Fruit fly (Drosophila melanogaster) whole organism, embryonic: ENCODE results near the gene TwdlX.

Experiments used
- Ada2b ChIP-seq: fragments of 200-800 bp; sonication (Bioruptor generic); IDR thresholded peaks from 2 replicates; pipeline ENCODE4 v1.3.6; 2022; ENCODE audit warnings: missing biosample characterization, missing genetic modification characterization
- C15 ChIP-seq: fragments of 200-800 bp; sonication (Bioruptor generic); IDR thresholded peaks from 3 replicates; pipeline ENCODE4 v1.3.6; 2022; ENCODE audit warnings: missing biosample characterization, missing genetic modification characterization
- CG10543 ChIP-seq: fragments of 200-800 bp; sonication (Bioruptor generic); optimal IDR thresholded peaks from 3 replicates; lab custom pipeline; 2017; ENCODE audit warnings: missing biosample characterization, mild to moderate bottlenecking, missing genetic modification characterization, moderate library complexity
- CG13123 ChIP-seq: fragments of 200-800 bp; sonication (Bioruptor generic); optimal IDR thresholded peaks from 2 replicates; lab custom pipeline; 2016; ENCODE audit warnings: missing biosample characterization, missing genetic modification characterization
- CG13424 ChIP-seq: fragments of 200-800 bp; sonication (Bioruptor generic); optimal IDR thresholded peaks from 2 replicates; lab custom pipeline; 2019; ENCODE audit warnings: missing biosample characterization, mild to moderate bottlenecking, missing genetic modification characterization, moderate library complexity
- CG13775 ChIP-seq: fragments of 200-800 bp; sonication (Bioruptor generic); optimal IDR thresholded peaks from 3 replicates; lab custom pipeline; 2017; ENCODE audit warnings: missing biosample characterization, mild to moderate bottlenecking, missing genetic modification characterization
- CG14667 ChIP-seq: fragments of 200-800 bp; sonication (Bioruptor generic); IDR thresholded peaks from 2 replicates; pipeline ENCODE4 v1.3.6; 2022; ENCODE audit warnings: missing biosample characterization, missing genetic modification characterization
- CG17802 ChIP-seq: fragments of 200-800 bp; sonication (Bioruptor generic); optimal IDR thresholded peaks from 2 replicates; lab custom pipeline; 2018; ENCODE audit warnings: missing biosample characterization, mild to moderate bottlenecking, missing genetic modification characterization, moderate library complexity
- CG17912 ChIP-seq: fragments of 200-800 bp; sonication (Bioruptor generic); optimal IDR thresholded peaks from 2 replicates; lab custom pipeline; 2018; ENCODE audit warnings: missing biosample characterization, mild to moderate bottlenecking, missing genetic modification characterization
- CG1832 ChIP-seq: fragments of 200-800 bp; sonication (Bioruptor generic); optimal IDR thresholded peaks from 2 replicates; lab custom pipeline; 2017; ENCODE audit warnings: missing biosample characterization, mild to moderate bottlenecking, missing genetic modification characterization, inconsistent platforms
- CG31388 ChIP-seq: fragments of 200-800 bp; sonication (Bioruptor generic); optimal IDR thresholded peaks from 2 replicates; lab custom pipeline; 2016; ENCODE audit warnings: missing biosample characterization, missing genetic modification characterization
- CG3281 ChIP-seq: fragments of 200-800 bp; sonication (Bioruptor generic); optimal IDR thresholded peaks from 3 replicates; lab custom pipeline; 2017; ENCODE audit warnings: missing biosample characterization, mild to moderate bottlenecking, missing genetic modification characterization
- CG33213 ChIP-seq: fragments of 200-800 bp; sonication (Bioruptor generic); optimal IDR thresholded peaks from 3 replicates; lab custom pipeline; 2016; ENCODE audit warnings: missing biosample characterization, missing genetic modification characterization
- CG4282 ChIP-seq: fragments of 200-800 bp; sonication (Bioruptor generic); optimal IDR thresholded peaks from 2 replicates; lab custom pipeline; 2016; ENCODE audit warnings: missing biosample characterization, missing genetic modification characterization
- CG5180 ChIP-seq: fragments of 200-800 bp; sonication (Bioruptor generic); optimal IDR thresholded peaks from 3 replicates; lab custom pipeline; 2017; ENCODE audit warnings: missing biosample characterization, missing genetic modification characterization, mild to moderate bottlenecking, moderate library complexity, missing genetic modification reagents
- CG5245 ChIP-seq: fragments of 200-800 bp; sonication (Bioruptor generic); optimal IDR thresholded peaks from 3 replicates; lab custom pipeline; 2016; ENCODE audit warnings: missing biosample characterization, missing genetic modification characterization
- CG6175 ChIP-seq: fragments of 200-800 bp; sonication (Bioruptor generic); IDR thresholded peaks from 3 replicates; pipeline ENCODE4 v1.3.6; 2022; ENCODE audit warnings: missing biosample characterization, missing genetic modification characterization
- CG6689 ChIP-seq: fragments of 200-800 bp; sonication (Bioruptor generic); IDR thresholded peaks from 2 replicates; pipeline ENCODE4 v1.3.6; 2022; ENCODE audit warnings: missing biosample characterization, missing genetic modification characterization
- D ChIP-seq, 2 experiments: fragments of 200-800 bp in 1 of 2; fragments of >200 bp in 1 of 2; sonication (Bioruptor generic) in 1 of 2; optimal IDR thresholded peaks; 2 replicates in 1 of 2; 3 replicates in 1 of 2; lab custom pipeline; 2017; ENCODE audit warnings: mild to moderate bottlenecking in 1 of 2, missing biosample characterization in 1 of 2, missing genetic modification characterization in 1 of 2, missing genetic modification reagents in 1 of 2
- D19B ChIP-seq: fragments of 200-800 bp; sonication (Bioruptor generic); optimal IDR thresholded peaks from 2 replicates; lab custom pipeline; 2017; ENCODE audit warnings: missing biosample characterization, mild to moderate bottlenecking, missing genetic modification characterization
- Eip74EF ChIP-seq, 2 experiments: fragments of 200-800 bp in 1 of 2; fragments of >200 bp in 1 of 2; sonication (Bioruptor generic) in 1 of 2; optimal IDR thresholded peaks; 2 replicates each; lab custom pipeline; 2017 to 2019; ENCODE audit warnings: missing biosample characterization in 2 of 2, missing genetic modification characterization in 2 of 2, mild to moderate bottlenecking in 1 of 2, moderate library complexity in 1 of 2
- Fer2 ChIP-seq: fragments of 200-800 bp; sonication (Bioruptor generic); optimal IDR thresholded peaks from 2 replicates; lab custom pipeline; 2018; ENCODE audit warnings: missing biosample characterization, mild to moderate bottlenecking, missing genetic modification characterization, moderate library complexity
- HmgD ChIP-seq: fragments of 200-800 bp; sonication (Bioruptor generic); optimal IDR thresholded peaks from 3 replicates; lab custom pipeline; 2016; ENCODE audit warnings: missing biosample characterization, missing genetic modification characterization
- Hr3 ChIP-seq: fragments of 200-800 bp; sonication (Bioruptor generic); optimal IDR thresholded peaks from 3 replicates; lab custom pipeline; 2016; ENCODE audit warnings: missing biosample characterization, missing genetic modification characterization
- Kr ChIP-seq: fragments of 200-800 bp; sonication (Bioruptor generic); optimal IDR thresholded peaks from 2 replicates; lab custom pipeline; 2017; ENCODE audit warnings: missing biosample characterization, mild to moderate bottlenecking, missing genetic modification characterization
- Mes4 ChIP-seq: fragments of 200-800 bp; sonication (Bioruptor generic); optimal IDR thresholded peaks from 2 replicates; lab custom pipeline; 2016; ENCODE audit warnings: missing biosample characterization, missing genetic modification characterization
- Trl ChIP-seq, 3 experiments: fragments of >200 bp in 2 of 3; fragments of 200-800 bp in 1 of 3; sonication (Bioruptor generic) in 1 of 3; optimal IDR thresholded peaks; 2 replicates in 1 of 3; 3 replicates in 2 of 3; lab custom pipeline; 2016 to 2017; ENCODE audit warnings: missing biosample characterization in 1 of 3, missing genetic modification characterization in 1 of 3
- amos ChIP-seq: fragments of 200-800 bp; sonication (Bioruptor generic); IDR thresholded peaks from 2 replicates; pipeline ENCODE4 v1.3.6; 2022; ENCODE audit warnings: missing biosample characterization, missing genetic modification characterization; ENCODE audit not compliant: partially characterized antibody
- aop ChIP-seq: fragments of 200-800 bp; sonication (Bioruptor generic); IDR thresholded peaks from 2 replicates; pipeline ENCODE4 v1.3.6; 2022; ENCODE audit warnings: missing biosample characterization, missing genetic modification characterization
- caup ChIP-seq: fragments of 200-800 bp; sonication (Bioruptor generic); optimal IDR thresholded peaks from 3 replicates; lab custom pipeline; 2017; ENCODE audit warnings: missing biosample characterization, mild to moderate bottlenecking, missing genetic modification characterization, moderate library complexity; ENCODE audit not compliant: severe bottlenecking
- crol ChIP-seq: fragments of 200-800 bp; sonication (Bioruptor generic); IDR thresholded peaks from 2 replicates; pipeline ENCODE4 v1.3.6; 2022; ENCODE audit warnings: missing biosample characterization, missing genetic modification characterization
- dimm ChIP-seq: fragments of 200-800 bp; sonication (Bioruptor generic); IDR thresholded peaks from 2 replicates; pipeline ENCODE4 v1.3.6; 2022; ENCODE audit warnings: missing biosample characterization, missing genetic modification characterization
- disco-r ChIP-seq: fragments of 200-800 bp; sonication (Bioruptor generic); optimal IDR thresholded peaks from 2 replicates; lab custom pipeline; 2016; ENCODE audit warnings: missing biosample characterization, missing genetic modification characterization
- grn ChIP-seq: fragments of 200-800 bp; sonication (Bioruptor generic); optimal IDR thresholded peaks from 3 replicates; lab custom pipeline; 2017; ENCODE audit warnings: missing biosample characterization, missing genetic modification characterization
- gro ChIP-seq: fragments of 200-800 bp; sonication (Bioruptor generic); optimal IDR thresholded peaks from 2 replicates; lab custom pipeline; 2016; ENCODE audit warnings: missing biosample characterization, missing genetic modification characterization
- insv ChIP-seq, 2 experiments: fragments of 200-800 bp; sonication (Bioruptor generic); optimal IDR thresholded peaks; 3 replicates each; lab custom pipeline; 2016 to 2018; ENCODE audit warnings: missing biosample characterization in 2 of 2, missing genetic modification characterization in 2 of 2
- jumu ChIP-seq: fragments of 200-800 bp; sonication (Bioruptor generic); optimal IDR thresholded peaks from 3 replicates; lab custom pipeline; 2016; ENCODE audit warnings: missing biosample characterization, missing genetic modification characterization
- lbe ChIP-seq: fragments of 200-800 bp; sonication (Bioruptor generic); optimal IDR thresholded peaks from 2 replicates; lab custom pipeline; 2016; ENCODE audit warnings: missing biosample characterization, mild to moderate bottlenecking, missing genetic modification characterization
- mld ChIP-seq: fragments of 200-800 bp; sonication (Bioruptor generic); IDR thresholded peaks from 3 replicates; pipeline ENCODE4 v1.3.6; 2022; ENCODE audit warnings: missing biosample characterization, missing genetic modification characterization; ENCODE audit not compliant: partially characterized antibody
- otp ChIP-seq: fragments of 200-800 bp; sonication (Bioruptor generic); IDR thresholded peaks from 3 replicates; pipeline ENCODE4, ENCODE4 v1.3.6; 2022; ENCODE audit warnings: missing biosample characterization, missing genetic modification characterization
- pho ChIP-seq: fragments of 200-800 bp; sonication (Bioruptor generic); optimal IDR thresholded peaks from 2 replicates; lab custom pipeline; 2016; ENCODE audit warnings: missing biosample characterization, missing genetic modification characterization
- sim ChIP-seq: fragments of 200-800 bp; sonication (Bioruptor generic); IDR thresholded peaks from 2 replicates; pipeline ENCODE4 v1.3.6; 2022; ENCODE audit warnings: missing biosample characterization, missing genetic modification characterization
- slou ChIP-seq: fragments of 200-800 bp; sonication (Bioruptor generic); optimal IDR thresholded peaks from 3 replicates; lab custom pipeline; 2016; ENCODE audit warnings: missing biosample characterization, missing genetic modification characterization
- ttk ChIP-seq: fragments of 200-800 bp; sonication (Bioruptor generic); IDR thresholded peaks from 2 replicates; pipeline ENCODE4 v2.1.2; 2022; ENCODE audit warnings: missing biosample characterization, missing genetic modification characterization
- tup ChIP-seq: fragments of 200-800 bp; sonication (Bioruptor generic); optimal IDR thresholded peaks from 2 replicates; lab custom pipeline; 2016; ENCODE audit warnings: missing biosample characterization, mild to moderate bottlenecking, missing genetic modification characterization, moderate library complexity
- unc-4 ChIP-seq: fragments of 200-800 bp; sonication (Bioruptor generic); IDR thresholded peaks from 2 replicates; pipeline ENCODE4 v1.3.6; 2022; ENCODE audit warnings: missing biosample characterization, missing genetic modification characterization; ENCODE audit not compliant: partially characterized antibody
- zen ChIP-seq: fragments of 200-800 bp; sonication (Bioruptor generic); optimal IDR thresholded peaks from 3 replicates; lab custom pipeline; 2018; ENCODE audit warnings: missing biosample characterization, mild to moderate bottlenecking, missing genetic modification characterization, moderate library complexity

The TwdlX gene

DNA sequence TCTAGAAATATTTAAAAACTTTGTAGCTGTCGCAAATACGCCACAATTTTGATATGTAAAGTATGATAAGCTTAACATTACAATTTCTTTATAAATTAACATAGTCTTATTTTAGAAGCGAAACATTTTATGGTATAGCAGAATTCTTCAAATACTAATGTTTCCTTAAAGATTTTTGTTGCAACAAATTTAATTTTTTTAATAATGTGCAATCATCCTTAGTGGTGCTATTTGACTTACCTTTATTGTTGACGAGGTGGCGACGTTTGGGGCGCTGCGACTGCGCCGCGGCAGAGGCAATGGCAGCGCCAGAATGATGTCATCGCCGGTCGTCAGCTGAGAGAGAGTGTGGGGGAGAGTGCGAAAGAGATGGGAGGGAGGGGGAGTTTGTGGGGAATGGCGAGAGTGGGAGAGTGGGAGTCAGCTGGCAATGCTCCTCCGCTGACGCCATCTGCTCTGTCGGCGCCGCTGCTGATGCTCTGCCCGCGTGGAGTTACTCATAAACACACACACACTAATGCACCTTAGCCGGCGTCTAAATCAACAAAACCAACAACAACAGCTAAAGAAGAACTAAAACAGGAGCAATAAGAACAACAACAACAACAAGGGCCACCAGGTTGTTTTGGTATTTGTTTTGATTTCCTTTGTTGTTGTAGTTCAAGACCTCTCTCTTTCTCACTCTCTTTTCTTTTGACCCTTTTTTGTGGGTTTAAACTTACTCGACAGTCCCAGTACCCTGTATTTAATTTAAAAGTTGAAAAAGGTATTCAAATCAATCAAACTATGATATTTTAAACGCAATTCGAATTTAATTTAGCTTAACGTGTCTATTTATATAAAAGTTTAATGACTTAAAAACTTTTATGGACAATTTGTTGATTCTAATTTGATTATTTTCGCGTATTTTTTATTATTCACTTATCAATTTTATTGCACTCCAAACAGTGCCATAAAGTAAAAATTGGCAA is 7.4 kb upstream of the TwdlX start (continued):
- TF ChIP-seq slou (GFP tag; lab: Kevin White, UChicago) (peak; percentile 10), CG13424 (tag; lab: Kevin White, UChicago) (peak; percentile 85), CG17912 (GFP tag; lab: Kevin White, UChicago) (no peak), amos (GFP tag; lab: Robert Waterston, UW) (no peak; the same call in 1 of the 2 replicates), CG31388 (GFP tag; lab: Kevin White, UChicago) (no peak), Ada2b (GFP tag; lab: Robert Waterston, UW) (peak; percentile 73), HmgD (no peak), CG6175 (GFP tag; lab: Robert Waterston, UW) (no peak), sim (GFP tag; lab: Robert Waterston, UW) (no peak; the same call in 1 of the 2 replicates), grn (GFP tag; lab: Kevin White, UChicago) (no peak), D (optimal IDR thresholded peaks at IDR 0.05; lab: Kevin White, UChicago) (no peak), D (GFP tag; optimal IDR thresholded peaks at IDR 0.05; lab: Kevin White, UChicago) (peak; percentile 44), tup (GFP tag; lab: Kevin White, UChicago) (no peak), Hr3 (GFP tag; lab: Kevin White, UChicago) (peak; percentile 70), CG1832 (GFP tag; lab: Kevin White, UChicago) (no peak), lbe (GFP tag; lab: Kevin White, UChicago) (no peak), zen (no peak), Eip74EF (GFP tag; optimal IDR thresholded peaks at IDR 0.05; lab: Kevin White, UChicago) (peak in 1 of 2 experiments; percentile 49), aop (no peak), CG5180 (GFP tag; lab: Kevin White, UChicago) (peak; percentile 50), CG33213 (GFP tag; lab: Kevin White, UChicago) (no peak), gro (GFP tag; lab: Kevin White, UChicago) (no peak), CG17802 (no peak), otp (GFP tag; lab: Robert Waterston, UW) (peak; percentile 36; the same call in 1 of the 3 replicates), CG4282 (no peak), CG13123 (GFP tag; lab: Kevin White, UChicago) (peak; percentile 17), Fer2 (no peak), dimm (GFP tag; lab: Robert Waterston, UW) (0 out of 2 replicates have a peak, but pooled peaks have one; percentile 22), CG6689 (GFP tag; lab: Robert Waterston, UW) (peak; percentile 76), crol (GFP tag; lab: Robert Waterston, UW) (peak; percentile 93), unc-4 (no peak), Mes4 (peak; percentile 30), Kr (GFP tag; lab: Kevin White, UChicago) (no peak), Trl (optimal IDR thresholded peaks at IDR 0.05; lab: Kevin White, UChicago) (peak; percentile 36 to 39), Trl (GFP tag; optimal IDR thresholded peaks at IDR 0.05; lab: Kevin White, UChicago) (no peak), pho (GFP tag; lab: Kevin White, UChicago) (peak; percentile 58), CG3281 (peak; percentile 52), jumu (GFP tag; lab: Kevin White, UChicago) (no peak), CG13775 (GFP tag; lab: Kevin White, UChicago) (peak; percentile 67), CG5245 (GFP tag; lab: Kevin White, UChicago) (no peak), ttk (GFP tag; lab: Robert Waterston, UW) (peak; percentile 60), CG14667 (GFP tag; lab: Robert Waterston, UW) (peak; percentile 34), disco-r (peak; percentile 35), insv (GFP tag; optimal IDR thresholded peaks at IDR 0.05; lab: Kevin White, UChicago) (no peak), C15 (no peak), mld (GFP tag; lab: Robert Waterston, UW) (no peak), caup (GFP tag; lab: Kevin White, UChicago) (peak; percentile 28), CG10543 (GFP tag; lab: Kevin White, UChicago) (peak; percentile 38), D19B (GFP tag; lab: Kevin White, UChicago) (peak; percentile 72)
